Fruit fly (Drosophila melanogaster) whole organism, embryonic: Measurements from ENCODE around the gene Gale.

Experiments
- CG11456 ChIP-seq: fragments of 200-800 bp; sonication (Bioruptor generic); IDR thresholded peaks from 3 replicates; pipeline ENCODE4 v1.3.6; 2022; ENCODE audit warnings: missing biosample characterization, missing genetic modification characterization
- CG11696 ChIP-seq: fragments of 200-800 bp; sonication (Bioruptor generic); IDR thresholded peaks from 2 replicates; pipeline ENCODE4 v1.3.6; 2022; ENCODE audit warnings: missing biosample characterization, missing genetic modification characterization
- CG16813 ChIP-seq: fragments of 200-800 bp; sonication (Bioruptor generic); IDR thresholded peaks from 3 replicates; pipeline ENCODE4 v1.3.6; 2022; ENCODE audit warnings: missing biosample characterization, missing genetic modification characterization; ENCODE audit not compliant: partially characterized antibody
- CG17328 ChIP-seq: fragments of 200-800 bp; sonication (Bioruptor generic); IDR thresholded peaks from 2 replicates; pipeline ENCODE4 v1.3.6; 2022; ENCODE audit warnings: missing biosample characterization, missing genetic modification characterization
- CG2120 ChIP-seq: fragments of 200-800 bp; sonication (Bioruptor generic); optimal IDR thresholded peaks from 3 replicates; lab custom pipeline; 2016; ENCODE audit warnings: missing biosample characterization, missing genetic modification characterization
- CG30403 ChIP-seq: fragments of 200-800 bp; sonication (Bioruptor generic); optimal IDR thresholded peaks from 3 replicates; lab custom pipeline; 2016; ENCODE audit warnings: missing biosample characterization, missing genetic modification characterization
- CG32532 ChIP-seq: fragments of 200-800 bp; sonication (Bioruptor generic); IDR thresholded peaks from 2 replicates; pipeline ENCODE4 v1.3.6; 2022; ENCODE audit warnings: missing biosample characterization, missing genetic modification characterization
- CG34422 ChIP-seq: fragments of 200-800 bp; sonication (Bioruptor generic); IDR thresholded peaks from 3 replicates; pipeline ENCODE4 v1.3.6; 2022; ENCODE audit warnings: missing biosample characterization, missing genetic modification characterization
- CG3726 ChIP-seq: fragments of 200-800 bp; sonication (Bioruptor generic); IDR thresholded peaks from 3 replicates; pipeline ENCODE4, ENCODE4 v1.3.6; 2022; ENCODE audit warnings: missing biosample characterization, missing genetic modification characterization
- CG4360 ChIP-seq: fragments of 200-800 bp; sonication (Bioruptor generic); IDR thresholded peaks from 2 replicates; pipeline ENCODE4 v1.3.6; 2022; ENCODE audit warnings: missing biosample characterization, missing genetic modification characterization
- CG4707 ChIP-seq: fragments of 200-800 bp; sonication (Bioruptor generic); optimal IDR thresholded peaks from 2 replicates; lab custom pipeline; 2018; ENCODE audit warnings: missing biosample characterization, mild to moderate bottlenecking, missing genetic modification characterization, moderate library complexity
- CG4730 ChIP-seq: fragments of 200-800 bp; sonication (Bioruptor generic); IDR thresholded peaks from 2 replicates; pipeline ENCODE4 v1.3.6; 2022; ENCODE audit warnings: missing biosample characterization, missing genetic modification characterization
- CG6765 ChIP-seq: fragments of 200-800 bp; sonication (Bioruptor generic); optimal IDR thresholded peaks from 3 replicates; lab custom pipeline; 2017; ENCODE audit warnings: missing biosample characterization, mild to moderate bottlenecking, missing genetic modification characterization
- CG7556 ChIP-seq: fragments of 200-800 bp; sonication (Bioruptor generic); optimal IDR thresholded peaks from 2 replicates; lab custom pipeline; 2017; ENCODE audit warnings: missing biosample characterization, mild to moderate bottlenecking, missing genetic modification characterization
- CG7839 ChIP-seq: fragments of 200-800 bp; sonication (Bioruptor generic); optimal IDR thresholded peaks from 3 replicates; lab custom pipeline; 2018; ENCODE audit warnings: missing biosample characterization, mild to moderate bottlenecking, missing genetic modification characterization, moderate library complexity
- CG8478 ChIP-seq: fragments of >200 bp; optimal IDR thresholded peaks from 2 replicates; lab custom pipeline; 2018
- CG9215 ChIP-seq: fragments of 200-800 bp; sonication (Bioruptor generic); IDR thresholded peaks from 2 replicates; pipeline ENCODE4 v1.3.6; 2022; ENCODE audit warnings: missing biosample characterization, missing genetic modification characterization
- CG9817 ChIP-seq: fragments of 200-800 bp; sonication (Bioruptor generic); optimal IDR thresholded peaks from 2 replicates; lab custom pipeline; 2018; ENCODE audit warnings: missing biosample characterization, mild to moderate bottlenecking, missing genetic modification characterization, moderate library complexity
- Camta ChIP-seq: fragments of 200-800 bp; sonication (Bioruptor generic); optimal IDR thresholded peaks from 2 replicates; lab custom pipeline; 2016; ENCODE audit warnings: missing biosample characterization, missing genetic modification characterization
- ERR ChIP-seq: fragments of 200-800 bp; sonication (Bioruptor generic); optimal IDR thresholded peaks from 2 replicates; lab custom pipeline; 2016; ENCODE audit warnings: missing biosample characterization, missing genetic modification characterization
- Ets65A ChIP-seq: fragments of 200-800 bp; sonication (Bioruptor generic); peaks from one replicate; lab custom pipeline; 2016; ENCODE audit warnings: missing biosample characterization, missing genetic modification characterization
- Fer1 ChIP-seq: fragments of 200-800 bp; sonication (Bioruptor generic); optimal IDR thresholded peaks from 2 replicates; lab custom pipeline; 2017; ENCODE audit warnings: missing biosample characterization, mild to moderate bottlenecking, missing genetic modification characterization
- HmgD ChIP-seq: fragments of 200-800 bp; sonication (Bioruptor generic); optimal IDR thresholded peaks from 3 replicates; lab custom pipeline; 2016; ENCODE audit warnings: missing biosample characterization, missing genetic modification characterization
- MTF-1 ChIP-seq: fragments of 200-800 bp; sonication (Bioruptor generic); optimal IDR thresholded peaks from 2 replicates; lab custom pipeline; 2018; ENCODE audit warnings: missing biosample characterization, mild to moderate bottlenecking, missing genetic modification characterization, borderline replicate concordance
- Myb ChIP-seq: fragments of 200-800 bp; sonication (Bioruptor generic); optimal IDR thresholded peaks from 2 replicates; lab custom pipeline; 2016; ENCODE audit warnings: missing biosample characterization, missing genetic modification characterization
- Neu2 ChIP-seq: fragments of 200-800 bp; sonication (Bioruptor generic); optimal IDR thresholded peaks from 3 replicates; lab custom pipeline; 2016; ENCODE audit warnings: missing biosample characterization, missing genetic modification characterization, borderline replicate concordance
- Ravus ChIP-seq: fragments of 200-800 bp; sonication (Bioruptor generic); IDR thresholded peaks from 2 replicates; pipeline ENCODE4 v1.3.6; 2022; ENCODE audit warnings: missing biosample characterization, missing genetic modification characterization
- Rfx ChIP-seq: fragments of 200-800 bp; sonication (Bioruptor generic); IDR thresholded peaks from 2 replicates; pipeline ENCODE4 v1.3.6; 2022; ENCODE audit warnings: missing biosample characterization, missing genetic modification characterization
- Sox102F ChIP-seq: fragments of 200-800 bp; sonication (Bioruptor generic); optimal IDR thresholded peaks from 2 replicates; lab custom pipeline; 2018; ENCODE audit warnings: missing biosample characterization, mild to moderate bottlenecking, missing genetic modification characterization, moderate library complexity
- ara ChIP-seq: fragments of 200-800 bp; sonication (Bioruptor generic); IDR thresholded peaks from 2 replicates; pipeline ENCODE4 v1.3.6; 2022; ENCODE audit warnings: missing biosample characterization, missing genetic modification characterization
- fd64A ChIP-seq: fragments of 200-800 bp; sonication (Bioruptor generic); optimal IDR thresholded peaks from 3 replicates; lab custom pipeline; 2018; ENCODE audit warnings: missing biosample characterization, mild to moderate bottlenecking, missing genetic modification characterization
- fu2 ChIP-seq: fragments of 200-800 bp; sonication (Bioruptor generic); optimal IDR thresholded peaks from 2 replicates; lab custom pipeline; 2016; ENCODE audit warnings: missing biosample characterization, missing genetic modification characterization
- gem ChIP-seq: fragments of 200-800 bp; sonication (Bioruptor generic); optimal IDR thresholded peaks from 2 replicates; lab custom pipeline; 2019; ENCODE audit warnings: missing biosample characterization, mild to moderate bottlenecking, missing genetic modification characterization, moderate library complexity
- grau ChIP-seq: fragments of 200-800 bp; optimal IDR thresholded peaks from 3 replicates; lab custom pipeline; 2019; ENCODE audit warnings: missing biosample characterization, mild to moderate bottlenecking, missing genetic modification characterization, moderate library complexity
- hbn ChIP-seq: fragments of 200-800 bp; sonication (Bioruptor generic); IDR thresholded peaks from 2 replicates; pipeline ENCODE4 v1.3.6; 2022; ENCODE audit warnings: missing biosample characterization, missing genetic modification characterization; ENCODE audit not compliant: partially characterized antibody
- ind ChIP-seq: fragments of 200-800 bp; sonication (Bioruptor generic); optimal IDR thresholded peaks from 3 replicates; lab custom pipeline; 2016; ENCODE audit warnings: missing biosample characterization, missing genetic modification characterization
- luna ChIP-seq: fragments of 200-800 bp; sonication (Bioruptor generic); optimal IDR thresholded peaks from 2 replicates; lab custom pipeline; 2016; ENCODE audit warnings: missing biosample characterization, missing genetic modification characterization
- mirr ChIP-seq: fragments of 200-800 bp; sonication (Bioruptor generic); optimal IDR thresholded peaks from 3 replicates; lab custom pipeline; 2018; ENCODE audit warnings: missing biosample characterization, mild to moderate bottlenecking, missing genetic modification characterization
- odd ChIP-seq: fragments of 200-800 bp; sonication (Bioruptor generic); optimal IDR thresholded peaks from 2 replicates; lab custom pipeline; 2017; ENCODE audit warnings: missing biosample characterization, mild to moderate bottlenecking, missing genetic modification characterization
- p53 ChIP-seq: fragments of 200-800 bp; sonication (Bioruptor generic); optimal IDR thresholded peaks from 2 replicates; lab custom pipeline; 2016; ENCODE audit warnings: missing biosample characterization, missing genetic modification characterization
- pb ChIP-seq: fragments of 200-800 bp; sonication (Bioruptor generic); optimal IDR thresholded peaks from 3 replicates; lab custom pipeline; 2016; ENCODE audit warnings: missing biosample characterization, missing genetic modification characterization
- ro ChIP-seq: fragments of 200-800 bp; sonication (Bioruptor generic); IDR thresholded peaks from 2 replicates; pipeline ENCODE4 v1.3.6; 2022; ENCODE audit warnings: missing biosample characterization, missing genetic modification characterization
- row ChIP-seq: fragments of 200-800 bp; sonication (Bioruptor generic); IDR thresholded peaks from 3 replicates; pipeline ENCODE4 v1.3.6; 2022; ENCODE audit warnings: missing biosample characterization, missing genetic modification characterization
- run ChIP-seq: fragments of 200-800 bp; sonication (Bioruptor generic); optimal IDR thresholded peaks from 3 replicates; lab custom pipeline; 2018; ENCODE audit warnings: missing biosample characterization, mild to moderate bottlenecking, missing genetic modification characterization
- sob ChIP-seq: fragments of 200-800 bp; sonication (Bioruptor generic); IDR thresholded peaks from 2 replicates; pipeline ENCODE4 v1.3.6; 2022; ENCODE audit warnings: missing biosample characterization, missing genetic modification characterization
- sug ChIP-seq: fragments of 200-800 bp; optimal IDR thresholded peaks from 2 replicates; lab custom pipeline; 2019; ENCODE audit warnings: missing biosample characterization, mild to moderate bottlenecking, missing genetic modification characterization, moderate library complexity
- ttk ChIP-seq: fragments of 200-800 bp; sonication (Bioruptor generic); IDR thresholded peaks from 2 replicates; pipeline ENCODE4 v2.1.2; 2022; ENCODE audit warnings: missing biosample characterization, missing genetic modification characterization
- twi ChIP-seq: fragments of 200-800 bp; optimal IDR thresholded peaks from 2 replicates; lab custom pipeline; 2019; ENCODE audit warnings: missing biosample characterization, mild to moderate bottlenecking, missing genetic modification characterization, moderate library complexity
- unpg ChIP-seq: fragments of 200-800 bp; sonication (Bioruptor generic); optimal IDR thresholded peaks from 3 replicates; lab custom pipeline; 2018; ENCODE audit warnings: missing biosample characterization, mild to moderate bottlenecking, missing genetic modification characterization, moderate library complexity
- vvl ChIP-seq: fragments of 200-800 bp; sonication (Bioruptor generic); IDR thresholded peaks from 2 replicates; pipeline ENCODE4 v1.3.6; 2022; ENCODE audit warnings: missing biosample characterization, missing genetic modification characterization
- zfh1 ChIP-seq: fragments of 200-800 bp; sonication (Bioruptor generic); IDR thresholded peaks from 3 replicates; pipeline ENCODE4 v1.3.6; 2022; ENCODE audit warnings: missing biosample characterization, missing genetic modification characterization

Gale gene

DNA sequence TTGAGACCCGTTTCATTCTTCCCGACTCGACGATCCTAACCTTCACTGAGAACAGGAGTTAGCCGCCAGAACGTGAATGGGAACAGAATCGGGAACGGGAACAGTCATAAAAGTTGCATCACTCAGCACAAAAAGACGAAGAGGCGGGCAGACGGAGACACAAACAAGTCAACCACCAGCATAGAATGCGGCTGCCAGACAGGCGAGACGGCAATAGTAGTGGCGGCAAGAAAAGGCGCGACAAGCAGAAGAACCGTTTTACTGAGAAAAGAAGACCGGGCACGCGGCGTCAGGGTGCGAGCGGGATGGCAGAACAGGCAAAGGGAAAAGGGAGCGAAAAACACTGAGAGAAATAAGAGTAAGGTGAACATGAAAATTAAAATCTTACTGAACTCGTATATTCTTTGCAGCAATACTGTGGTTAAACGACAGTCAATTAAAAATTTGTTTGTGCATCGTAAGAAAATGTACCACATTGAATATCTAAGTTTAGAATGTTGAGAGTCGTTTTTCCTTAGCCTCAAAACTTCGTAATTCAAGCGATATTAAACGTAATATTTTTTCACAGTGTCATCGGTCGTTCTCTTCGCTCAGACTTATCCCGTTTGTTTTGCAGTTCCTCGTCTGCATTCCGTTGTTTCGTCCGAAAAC lies 7.9 kb upstream of the Gale start (continued):
- TF ChIP-seq Ets65A (GFP tag; lab: Kevin White, UChicago) (peak; percentile 93), pb (peak; percentile 76), CG4730 (GFP tag; lab: Robert Waterston, UW) (peak; percentile 30; the same call in 1 of the 2 replicates), CG34422 (no peak; the same call in 1 of the 3 replicates), ro (GFP tag; lab: Robert Waterston, UW) (peak; percentile 54; the same call in 1 of the 2 replicates), p53 (peak; percentile 74), CG30403 (GFP tag; lab: Kevin White, UChicago) (peak; percentile 86), Sox102F (GFP tag; lab: Kevin White, UChicago) (peak; percentile 77), CG16813 (GFP tag; lab: Robert Waterston, UW) (no peak), Ravus (no peak; the same call in none of the 2 replicates), ara (GFP tag; lab: Robert Waterston, UW) (peak; percentile 85), CG4707 (GFP tag; lab: Kevin White, UChicago) (peak; percentile 33), ERR (peak; percentile 43), CG3726 (GFP tag; lab: Robert Waterston, UW) (peak; percentile 59; the same call in 1 of the 3 replicates), CG7556 (GFP tag; lab: Kevin White, UChicago) (peak; percentile 88), odd (GFP tag; lab: Kevin White, UChicago) (peak; percentile 56), CG2120 (GFP tag; lab: Kevin White, UChicago) (peak; percentile 70), twi (peak; percentile 77), gem (tag; lab: Kevin White, UChicago) (peak; percentile 92), unpg (GFP tag; lab: Kevin White, UChicago) (peak; percentile 86), fu2 (GFP tag; lab: Kevin White, UChicago) (peak; percentile 74), luna (GFP tag; lab: Kevin White, UChicago) (peak; percentile 25), ttk (GFP tag; lab: Robert Waterston, UW) (peak; percentile 75), CG9215 (peak; percentile 55), row (GFP tag; lab: Robert Waterston, UW) (peak; percentile 89), Myb (GFP tag; lab: Kevin White, UChicago) (peak; percentile 58), sob (peak; percentile 67), HmgD (GFP tag; lab: Kevin White, UChicago) (peak; percentile 57), Neu2 (GFP tag; lab: Kevin White, UChicago) (peak; percentile 81), vvl (GFP tag; lab: Robert Waterston, UW) (peak; percentile 78), Fer1 (GFP tag; lab: Kevin White, UChicago) (peak; percentile 81), CG7839 (tag; lab: Kevin White, UChicago) (peak; percentile 85), zfh1 (GFP tag; lab: Robert Waterston, UW) (peak; percentile 89), CG17328 (GFP tag; lab: Robert Waterston, UW) (peak; percentile 77), grau (tag; lab: Kevin White, UChicago) (peak; percentile 84), fd64A (GFP tag; lab: Kevin White, UChicago) (peak; percentile 63), CG11696 (peak; percentile 47), ind (peak; percentile 83), CG32532 (GFP tag; lab: Robert Waterston, UW) (peak; percentile 73; the same call in 1 of the 2 replicates), Camta (peak; percentile 85), CG4360 (peak; percentile 7; the same call in 1 of the 2 replicates), Rfx (GFP tag; lab: Robert Waterston, UW) (peak; percentile 78), CG8478 (no peak), sug (tag; lab: Kevin White, UChicago) (peak; percentile 21), MTF-1 (GFP tag; lab: Kevin White, UChicago) (peak; percentile 58), CG6765 (GFP tag; lab: Kevin White, UChicago) (peak; percentile 71), run (tag; lab: Kevin White, UChicago) (peak; percentile 36), CG11456 (GFP tag; lab: Robert Waterston, UW) (no peak), mirr (GFP tag; lab: Kevin White, UChicago) (no peak), CG9817 (tag; lab: Kevin White, UChicago) (peak; percentile 72), hbn (GFP tag; lab: Robert Waterston, UW) (no peak)
